ENCODE assay signal across 1 fruit fly cellular context in the genomic region with DNA sequence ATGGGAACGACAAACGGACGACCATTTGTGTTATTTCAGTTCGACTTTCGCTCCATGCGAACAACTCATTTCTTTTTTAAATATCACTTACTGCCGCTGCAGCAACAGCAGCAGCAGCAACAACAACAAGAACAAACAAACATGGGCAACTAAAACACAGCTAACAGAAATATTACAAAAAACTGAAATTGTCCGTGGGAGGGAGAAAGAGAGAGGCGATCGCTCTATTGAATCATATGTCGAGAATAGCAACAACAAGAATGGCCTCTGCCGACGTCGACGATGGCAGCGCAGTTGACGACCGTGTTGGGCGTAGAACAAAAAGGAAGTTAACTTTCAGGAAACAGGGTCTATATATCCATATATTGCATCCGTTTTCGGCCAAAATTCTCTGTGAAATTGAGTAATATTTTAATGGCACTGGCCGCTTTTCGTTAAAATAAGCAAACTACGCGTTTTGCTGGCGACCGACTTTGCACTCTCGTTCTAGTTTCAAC.
TF ChIP-seq lines count a peak whose summit lies in the region.

No protein-coding gene starts in this region.

TF ChIP-seq in whole organism, embryonic, 481 proteins besides CTCF, POLR2A, EP300 and RAD21 (continued from another document):
- no peak for TF ChIP-seq CG42726 (GFP tag; IDR thresholded peaks at IDR 0.05; lab: Robert Waterston, UW; ENCODE audit: partially characterized antibody)
